Worm (Caenorhabditis elegans) whole organism, L1 larva: ENCODE measurements around the gene Y22D7AL.4.

ENCODE experiments used
- dpl-1 ChIP-seq, 3 experiments: fragments of 150-350 bp in 2 of 3; sonication (generic microtip) in 1 of 3; optimal IDR thresholded peaks; 2 replicates each; lab custom pipeline; 2014 to 2017; ENCODE audit warnings: missing biosample characterization in 3 of 3, missing genetic modification characterization in 3 of 3, missing genetic modification reagents in 3 of 3
- sox-4 ChIP-seq: sonication (generic microtip); optimal IDR thresholded peaks from 2 replicates; lab custom pipeline; 2016; ENCODE audit warnings: missing genetic modification characterization, missing compliant biosample characterization
- swsn-7 ChIP-seq: sonication (generic microtip); optimal IDR thresholded peaks from 2 replicates; lab custom pipeline; 2016; ENCODE audit warnings: missing genetic modification characterization, missing compliant biosample characterization

DNA sequence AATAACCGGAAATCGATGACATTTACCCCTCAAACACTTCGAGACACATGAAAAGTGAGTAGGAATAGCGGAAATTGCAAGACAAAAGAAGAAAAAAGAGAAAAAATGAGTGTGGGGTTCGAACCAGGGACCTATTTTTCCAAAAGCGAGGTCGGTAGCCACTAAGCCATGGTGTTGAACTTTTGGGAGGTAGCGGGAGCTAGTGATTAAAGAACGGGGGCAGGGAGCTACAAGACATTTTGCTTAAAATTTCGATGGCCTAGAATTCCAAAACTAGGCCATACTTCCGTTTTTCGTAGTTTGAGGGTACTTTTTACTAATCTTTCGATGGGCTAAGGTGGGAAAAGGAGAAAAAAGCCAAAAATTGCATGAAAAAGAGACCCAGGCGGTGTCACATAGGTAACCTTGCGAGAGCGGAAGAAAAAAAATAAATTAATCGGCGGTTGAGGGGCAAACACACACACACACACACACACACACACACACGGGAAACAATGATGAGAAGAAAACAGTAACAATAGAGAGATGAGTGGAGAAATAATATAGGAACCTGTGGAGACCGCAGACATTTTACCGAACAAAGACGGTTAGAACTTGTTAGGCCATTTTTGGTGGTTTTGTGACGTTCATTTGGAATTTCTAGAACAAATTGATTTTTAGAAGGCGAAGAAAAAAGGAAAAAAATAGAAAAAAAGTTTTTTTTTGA is 24.8 kb upstream of the Y22D7AL.4 start:
- peak; percentile 1 for TF ChIP-seq swsn-7
- TF ChIP-seq sox-4, result no peak
- no peak for TF ChIP-seq dpl-1 (GFP tag; optimal IDR thresholded peaks at IDR 0.05; lab: Kevin White, UChicago)
